Worm (Caenorhabditis elegans): Measurements from ENCODE around the gene hum-8.

ce11 chrIV:396373-396772 is 44.0 kb downstream of the hum-8 start, which contains the start of gene rrp-8:
- no peak for TF ChIP-seq dao-5 (tag; optimal IDR thresholded peaks at IDR 0.05)
- TF ChIP-seq W03F9.2 (tag; optimal IDR thresholded peaks at IDR 0.05) = no peak

All from whole organism, L4/young adult.